Fruit fly (Drosophila melanogaster) whole organism, embryonic: ENCODE results near the gene corto.

ENCODE experiments used
- CG13424 ChIP-seq: fragments of 200-800 bp; sonication (Bioruptor generic); optimal IDR thresholded peaks from 2 replicates; lab custom pipeline; 2019; ENCODE audit warnings: missing biosample characterization, mild to moderate bottlenecking, missing genetic modification characterization, moderate library complexity
- CG15269 ChIP-seq: fragments of 200-800 bp; sonication (Bioruptor generic); optimal IDR thresholded peaks from 2 replicates; lab custom pipeline; 2018; ENCODE audit warnings: missing biosample characterization, mild to moderate bottlenecking, missing genetic modification characterization, moderate library complexity
- CG15479 ChIP-seq: fragments of 200-800 bp; sonication (Bioruptor generic); optimal IDR thresholded peaks from 3 replicates; lab custom pipeline; 2019; ENCODE audit warnings: missing biosample characterization, mild to moderate bottlenecking, missing genetic modification characterization, moderate library complexity
- CG16863 ChIP-seq: fragments of 200-800 bp; sonication (Bioruptor generic); optimal IDR thresholded peaks from 3 replicates; lab custom pipeline; 2016; ENCODE audit warnings: missing biosample characterization, missing genetic modification characterization
- CG2116 ChIP-seq: fragments of 200-800 bp; sonication (Bioruptor generic); optimal IDR thresholded peaks from 3 replicates; lab custom pipeline; 2018; ENCODE audit warnings: missing biosample characterization, mild to moderate bottlenecking, missing genetic modification characterization
- CG2199 ChIP-seq: fragments of 200-800 bp; sonication (Bioruptor generic); IDR thresholded peaks from 3 replicates; pipeline ENCODE4 v1.3.6; 2022; ENCODE audit warnings: missing biosample characterization, missing genetic modification characterization
- CG33557 ChIP-seq: fragments of 200-800 bp; sonication (Bioruptor generic); optimal IDR thresholded peaks from 2 replicates; lab custom pipeline; 2019; ENCODE audit warnings: missing biosample characterization, mild to moderate bottlenecking, missing genetic modification characterization, moderate library complexity
- CG4424 ChIP-seq: fragments of 200-800 bp; sonication (Bioruptor generic); optimal IDR thresholded peaks from 3 replicates; lab custom pipeline; 2016; ENCODE audit warnings: missing biosample characterization, missing genetic modification characterization
- CG6791 ChIP-seq: fragments of 200-800 bp; sonication (Bioruptor generic); IDR thresholded peaks from 3 replicates; pipeline ENCODE4 v1.3.6; 2022; ENCODE audit warnings: missing biosample characterization, missing genetic modification characterization; ENCODE audit not compliant: partially characterized antibody
- CG7556 ChIP-seq: fragments of 200-800 bp; sonication (Bioruptor generic); optimal IDR thresholded peaks from 2 replicates; lab custom pipeline; 2017; ENCODE audit warnings: missing biosample characterization, mild to moderate bottlenecking, missing genetic modification characterization
- CG8359 ChIP-seq: fragments of 200-800 bp; sonication (Bioruptor generic); optimal IDR thresholded peaks from 2 replicates; lab custom pipeline; 2017; ENCODE audit warnings: missing biosample characterization, mild to moderate bottlenecking, missing genetic modification characterization, borderline replicate concordance
- CG8924 ChIP-seq: fragments of 200-800 bp; optimal IDR thresholded peaks from 3 replicates; lab custom pipeline; 2019; ENCODE audit warnings: missing biosample characterization, mild to moderate bottlenecking, missing genetic modification characterization, moderate library complexity
- CG9876 ChIP-seq: fragments of 200-800 bp; sonication (Bioruptor generic); optimal IDR thresholded peaks from 2 replicates; lab custom pipeline; 2016; ENCODE audit warnings: missing biosample characterization, missing genetic modification characterization
- Camta ChIP-seq: fragments of 200-800 bp; sonication (Bioruptor generic); optimal IDR thresholded peaks from 2 replicates; lab custom pipeline; 2016; ENCODE audit warnings: missing biosample characterization, missing genetic modification characterization
- CkIIα-i1 ChIP-seq: fragments of 200-800 bp; sonication (Bioruptor generic); IDR thresholded peaks from 2 replicates; pipeline ENCODE4 v1.3.6; 2022; ENCODE audit warnings: missing biosample characterization, missing genetic modification characterization
- Dref ChIP-seq: fragments of 200-800 bp; sonication (Bioruptor generic); IDR thresholded peaks from 2 replicates; pipeline ENCODE4 v1.3.6; 2022; ENCODE audit warnings: missing biosample characterization, missing genetic modification characterization
- Fer1 ChIP-seq: fragments of 200-800 bp; sonication (Bioruptor generic); optimal IDR thresholded peaks from 2 replicates; lab custom pipeline; 2017; ENCODE audit warnings: missing biosample characterization, mild to moderate bottlenecking, missing genetic modification characterization
- H15 ChIP-seq: fragments of 200-800 bp; sonication (Bioruptor generic); IDR thresholded peaks from 3 replicates; pipeline ENCODE4 v1.3.6; 2022; ENCODE audit warnings: missing biosample characterization, missing genetic modification characterization
- Hand ChIP-seq: fragments of 200-800 bp; sonication (Bioruptor generic); optimal IDR thresholded peaks from 2 replicates; lab custom pipeline; 2017; ENCODE audit warnings: mild to moderate bottlenecking, missing biosample characterization, missing genetic modification reagents, missing genetic modification characterization
- Hey ChIP-seq: fragments of 200-800 bp; sonication (Bioruptor generic); optimal IDR thresholded peaks from 3 replicates; lab custom pipeline; 2018; ENCODE audit warnings: missing biosample characterization, mild to moderate bottlenecking, missing genetic modification characterization
- Hr3 ChIP-seq: fragments of 200-800 bp; sonication (Bioruptor generic); optimal IDR thresholded peaks from 3 replicates; lab custom pipeline; 2016; ENCODE audit warnings: missing biosample characterization, missing genetic modification characterization
- Hsf ChIP-seq: fragments of 200-800 bp; sonication (Bioruptor generic); optimal IDR thresholded peaks from 3 replicates; lab custom pipeline; 2016; ENCODE audit warnings: missing biosample characterization, missing genetic modification characterization
- Jarid2 ChIP-seq: fragments of 200-800 bp; sonication (Bioruptor generic); optimal IDR thresholded peaks from 3 replicates; lab custom pipeline; 2017; ENCODE audit warnings: mild to moderate bottlenecking, missing biosample characterization, missing genetic modification reagents, missing genetic modification characterization
- PHDP ChIP-seq: fragments of 200-800 bp; sonication (Bioruptor generic); optimal IDR thresholded peaks from 3 replicates; lab custom pipeline; 2018; ENCODE audit warnings: missing biosample characterization, mild to moderate bottlenecking, missing genetic modification characterization, moderate library complexity
- Side ChIP-seq: fragments of 200-800 bp; sonication (Bioruptor generic); optimal IDR thresholded peaks from 2 replicates; lab custom pipeline; 2016; ENCODE audit warnings: missing biosample characterization, missing genetic modification characterization
- Six4 ChIP-seq: fragments of 200-800 bp; sonication (Bioruptor generic); optimal IDR thresholded peaks from 2 replicates; lab custom pipeline; 2016; ENCODE audit warnings: missing biosample characterization, missing genetic modification characterization
- ab ChIP-seq: fragments of 200-800 bp; sonication (Bioruptor generic); optimal IDR thresholded peaks from 2 replicates; lab custom pipeline; 2016; ENCODE audit warnings: missing biosample characterization, missing genetic modification characterization
- abd-A ChIP-seq: fragments of 200-800 bp; sonication (Bioruptor generic); optimal IDR thresholded peaks from 3 replicates; lab custom pipeline; 2019; ENCODE audit warnings: missing biosample characterization, mild to moderate bottlenecking, missing genetic modification characterization, moderate library complexity
- ac ChIP-seq: fragments of 200-800 bp; sonication (Bioruptor generic); optimal IDR thresholded peaks from 3 replicates; lab custom pipeline; 2017; ENCODE audit warnings: missing biosample characterization, mild to moderate bottlenecking, missing genetic modification characterization
- bcd ChIP-seq: fragments of 200-800 bp; sonication (Bioruptor generic); optimal IDR thresholded peaks from 2 replicates; lab custom pipeline; 2017; ENCODE audit warnings: missing biosample characterization, mild to moderate bottlenecking, missing genetic modification characterization
- bigmax ChIP-seq: fragments of 200-800 bp; sonication (Bioruptor generic); optimal IDR thresholded peaks from 2 replicates; lab custom pipeline; 2018; ENCODE audit warnings: missing biosample characterization, mild to moderate bottlenecking, missing genetic modification characterization
- chm ChIP-seq: fragments of 200-800 bp; sonication (Bioruptor generic); IDR thresholded peaks from 2 replicates; pipeline ENCODE4 v1.3.6; 2022; ENCODE audit warnings: missing biosample characterization, missing genetic modification characterization
- ci ChIP-seq: fragments of 200-800 bp; sonication (Bioruptor generic); IDR thresholded peaks from 3 replicates; pipeline ENCODE4 v1.3.6; 2022; ENCODE audit warnings: missing biosample characterization, missing genetic modification characterization
- crol ChIP-seq: fragments of 200-800 bp; sonication (Bioruptor generic); IDR thresholded peaks from 2 replicates; pipeline ENCODE4 v1.3.6; 2022; ENCODE audit warnings: missing biosample characterization, missing genetic modification characterization
- eve ChIP-seq, 2 experiments: fragments of >200 bp; optimal IDR thresholded peaks; 2 replicates each; lab custom pipeline; 2017; ENCODE audit warnings: missing biosample characterization in 2 of 2, missing genetic modification characterization in 2 of 2
- gcm ChIP-seq: fragments of 200-800 bp; sonication (Bioruptor generic); optimal IDR thresholded peaks from 2 replicates; lab custom pipeline; 2019; ENCODE audit warnings: missing biosample characterization, mild to moderate bottlenecking, missing genetic modification characterization, moderate library complexity
- grn ChIP-seq: fragments of 200-800 bp; sonication (Bioruptor generic); optimal IDR thresholded peaks from 3 replicates; lab custom pipeline; 2017; ENCODE audit warnings: missing biosample characterization, missing genetic modification characterization
- gsb-n ChIP-seq: fragments of 200-800 bp; sonication (Bioruptor generic); optimal IDR thresholded peaks from 3 replicates; lab custom pipeline; 2018; ENCODE audit warnings: missing biosample characterization, mild to moderate bottlenecking, missing genetic modification characterization
- h ChIP-seq: fragments of >200 bp; optimal IDR thresholded peaks from 2 replicates; lab custom pipeline; 2017
- jing ChIP-seq: fragments of 200-800 bp; sonication (Bioruptor generic); optimal IDR thresholded peaks from 2 replicates; lab custom pipeline; 2018; ENCODE audit warnings: missing biosample characterization, mild to moderate bottlenecking, missing genetic modification characterization
- knrl ChIP-seq: fragments of 200-800 bp; sonication (Bioruptor generic); IDR thresholded peaks from 3 replicates; pipeline ENCODE4 v1.3.6; 2022; ENCODE audit warnings: missing biosample characterization, missing genetic modification characterization; ENCODE audit not compliant: partially characterized antibody
- lbe ChIP-seq: fragments of 200-800 bp; sonication (Bioruptor generic); optimal IDR thresholded peaks from 2 replicates; lab custom pipeline; 2016; ENCODE audit warnings: missing biosample characterization, mild to moderate bottlenecking, missing genetic modification characterization
- nmo ChIP-seq: fragments of 200-800 bp; sonication (Bioruptor generic); optimal IDR thresholded peaks from 2 replicates; lab custom pipeline; 2018; ENCODE audit warnings: missing biosample characterization, mild to moderate bottlenecking, missing genetic modification characterization, moderate library complexity
- pros ChIP-seq: fragments of 200-800 bp; sonication (Bioruptor generic); optimal IDR thresholded peaks from 3 replicates; lab custom pipeline; 2019; ENCODE audit warnings: missing biosample characterization, mild to moderate bottlenecking, missing genetic modification characterization, moderate library complexity
- sna ChIP-seq: fragments of 200-800 bp; sonication (Bioruptor generic); IDR thresholded peaks from 2 replicates; pipeline ENCODE4 v1.3.6; 2022; ENCODE audit warnings: missing biosample characterization, missing genetic modification characterization; ENCODE audit not compliant: partially characterized antibody
- so ChIP-seq: fragments of 200-800 bp; sonication (Bioruptor generic); IDR thresholded peaks from 3 replicates; pipeline ENCODE4 v1.3.6; 2022; ENCODE audit warnings: missing biosample characterization, missing genetic modification characterization
- trem ChIP-seq: fragments of 200-800 bp; optimal IDR thresholded peaks from 3 replicates; lab custom pipeline; 2019; ENCODE audit warnings: missing biosample characterization, mild to moderate bottlenecking, missing genetic modification characterization, moderate library complexity
- twi ChIP-seq: fragments of 200-800 bp; optimal IDR thresholded peaks from 2 replicates; lab custom pipeline; 2019; ENCODE audit warnings: missing biosample characterization, mild to moderate bottlenecking, missing genetic modification characterization, moderate library complexity
- yki ChIP-seq: fragments of >200 bp; optimal IDR thresholded peaks from 3 replicates; lab custom pipeline; 2018
- zen ChIP-seq: fragments of 200-800 bp; sonication (Bioruptor generic); optimal IDR thresholded peaks from 3 replicates; lab custom pipeline; 2018; ENCODE audit warnings: missing biosample characterization, mild to moderate bottlenecking, missing genetic modification characterization, moderate library complexity

The corto gene

DNA sequence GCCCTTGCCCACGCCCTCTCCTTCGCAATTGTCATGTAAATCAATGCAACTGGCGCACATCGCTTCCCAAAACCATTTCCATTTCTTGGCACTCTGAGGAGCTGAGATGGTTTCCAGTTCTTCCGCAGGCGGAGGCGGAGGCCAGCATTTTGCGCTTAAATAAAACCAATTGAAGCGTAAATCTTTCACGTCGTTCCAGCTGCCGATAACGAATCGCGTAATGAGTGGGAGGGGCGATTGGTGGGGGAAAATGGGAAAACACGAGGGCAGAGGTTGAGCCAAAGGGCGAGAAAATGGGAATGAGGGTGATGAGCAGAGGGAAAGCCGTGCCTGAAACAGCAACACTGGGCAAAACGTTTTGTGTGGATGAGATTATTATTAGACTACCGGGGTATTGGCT is 15.5 kb upstream of the corto start:
- TF ChIP-seq h (lab: Kevin White, UChicago) (no peak), Hey (peak; percentile 38), chm (0 out of 2 replicates have a peak, but pooled peaks have one; percentile 6), Dref (GFP tag; lab: Robert Waterston, UW) (no peak), yki (lab: Kevin White, UChicago) (no peak), CG9876 (GFP tag; lab: Kevin White, UChicago) (no peak), eve (GFP tag; optimal IDR thresholded peaks at IDR 0.05; lab: Kevin White, UChicago) (no peak), ci (GFP tag; lab: Robert Waterston, UW) (0 out of 3 replicates have a peak, but pooled peaks have one; percentile 12), lbe (no peak), knrl (no peak), abd-A (tag; lab: Kevin White, UChicago) (peak; percentile 95), ac (GFP tag; lab: Kevin White, UChicago) (peak; percentile 18), CkIIα-i1 (GFP tag; lab: Robert Waterston, UW) (no peak), H15 (GFP tag; lab: Robert Waterston, UW) (0 out of 3 replicates have a peak, but pooled peaks have one; percentile 19), crol (GFP tag; lab: Robert Waterston, UW) (peak; percentile 66), pros (GFP tag; lab: Kevin White, UChicago) (peak; percentile 92), CG4424 (GFP tag; lab: Kevin White, UChicago) (no peak), Side (GFP tag; lab: Kevin White, UChicago) (no peak), Fer1 (GFP tag; lab: Kevin White, UChicago) (peak; percentile 9), gsb-n (tag; lab: Kevin White, UChicago) (peak; percentile 79), CG2199 (GFP tag; lab: Robert Waterston, UW) (0 out of 3 replicates have a peak, but pooled peaks have one; percentile 60), grn (GFP tag; lab: Kevin White, UChicago) (peak; percentile 37), Six4 (GFP tag; lab: Kevin White, UChicago) (no peak), gcm (peak; percentile 63), twi (tag; lab: Kevin White, UChicago) (peak; percentile 17), CG15479 (GFP tag; lab: Kevin White, UChicago) (peak; percentile 63), CG6791 (no peak), CG2116 (GFP tag; lab: Kevin White, UChicago) (no peak), ab (GFP tag; lab: Kevin White, UChicago) (no peak)

DNA sequence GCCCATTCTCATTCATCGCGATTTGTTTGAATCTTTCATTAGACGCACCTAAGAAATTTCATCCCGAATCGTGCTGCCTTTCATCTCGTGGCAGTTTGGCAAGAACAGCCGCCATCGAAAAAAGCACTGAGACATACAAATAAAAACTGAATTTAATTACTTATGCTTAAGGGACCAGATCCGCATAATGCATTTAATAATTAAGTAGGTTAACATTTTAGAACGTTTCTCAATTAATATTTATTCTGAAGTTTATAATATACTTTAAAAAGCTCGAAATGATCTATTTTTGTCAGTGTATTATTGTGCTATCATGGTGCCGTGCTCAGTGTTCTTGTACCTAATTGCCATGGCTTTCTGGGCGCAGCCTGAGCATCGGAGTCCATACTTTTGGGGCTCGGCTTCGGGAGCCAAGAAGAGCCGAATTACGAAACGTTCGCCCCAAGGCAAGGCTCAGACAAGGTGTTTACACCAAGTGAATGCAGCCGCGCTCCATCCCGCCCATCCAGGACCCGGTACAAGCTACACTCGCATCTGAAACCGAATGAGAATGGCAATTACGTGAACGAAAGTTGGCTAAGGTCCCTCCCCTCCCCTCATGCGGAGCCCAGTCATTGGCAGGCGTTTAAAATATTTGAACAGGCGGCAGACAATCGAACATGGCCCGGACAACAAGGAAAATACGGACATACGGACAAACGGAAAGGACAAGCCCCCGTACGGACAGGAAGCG is 13.6 kb upstream of the corto start:
- TF ChIP-seq Hand (GFP tag; lab: Kevin White, UChicago) = no peak
- TF ChIP-seq jing = no peak
- no peak for TF ChIP-seq CG33557 (GFP tag; lab: Kevin White, UChicago)
- no peak for TF ChIP-seq Hr3 (GFP tag; lab: Kevin White, UChicago)
- peak; percentile 6 for TF ChIP-seq CG13424 (tag; lab: Kevin White, UChicago)
- TF ChIP-seq CG8924 (tag; lab: Kevin White, UChicago) = peak; percentile 1
- no peak for TF ChIP-seq bigmax
- TF ChIP-seq Camta (GFP tag; lab: Kevin White, UChicago) = no peak
- TF ChIP-seq so = 0 out of 3 replicates have a peak, but pooled peaks have one; percentile 13
- TF ChIP-seq sna (GFP tag; lab: Robert Waterston, UW) = no peak
- peak; percentile 13 for TF ChIP-seq Hsf (GFP tag; lab: Kevin White, UChicago)
- no peak for TF ChIP-seq CG8359
- TF ChIP-seq CG15269 (tag; lab: Kevin White, UChicago) = peak; percentile 2
- TF ChIP-seq bcd (GFP tag; lab: Kevin White, UChicago) = peak; percentile 1
- TF ChIP-seq zen (tag; lab: Kevin White, UChicago) = no peak
- peak; percentile 0 for TF ChIP-seq trem (tag; lab: Kevin White, UChicago)
- TF ChIP-seq CG7556 (GFP tag; lab: Kevin White, UChicago) = peak; percentile 14
- no peak for TF ChIP-seq CG16863
- TF ChIP-seq nmo (GFP tag; lab: Kevin White, UChicago) = peak; percentile 32
- TF ChIP-seq Jarid2 (GFP tag; lab: Kevin White, UChicago) = no peak
- peak; percentile 39 for TF ChIP-seq PHDP (tag; lab: Kevin White, UChicago)
